Worm (Caenorhabditis elegans) whole organism, mixed stage, embryonic: ENCODE results near the gene F42A10.7.

Experiments used
- M03D4.4 ChIP-seq: sonication (generic microtip); optimal IDR thresholded peaks from 2 replicates; lab custom pipeline; 2017; ENCODE audit warnings: mild to moderate bottlenecking, missing genetic modification characterization, missing compliant biosample characterization
- blmp-1 ChIP-seq: fragments of 150-350 bp; optimal IDR thresholded peaks from 2 replicates; lab custom pipeline; 2014; ENCODE audit warnings: missing biosample characterization, missing genetic modification characterization
- ceh-39 ChIP-seq: fragments of 150-350 bp; optimal IDR thresholded peaks from 2 replicates; lab custom pipeline; 2014; ENCODE audit warnings: missing biosample characterization, missing genetic modification characterization
- ceh-43 ChIP-seq: fragments of 200-800 bp; sonication (Bioruptor generic); optimal IDR thresholded peaks from 2 replicates; lab custom pipeline; 2018; ENCODE audit warnings: mild to moderate bottlenecking, missing genetic modification characterization, moderate library complexity, missing compliant biosample characterization
- ceh-83 ChIP-seq: fragments of 200-800 bp; sonication (Bioruptor generic); optimal IDR thresholded peaks from 2 replicates; lab custom pipeline; 2018; ENCODE audit warnings: mild to moderate bottlenecking, missing genetic modification characterization, missing compliant biosample characterization
- ces-1 ChIP-seq: fragments of 150-350 bp; optimal IDR thresholded peaks from 2 replicates; lab custom pipeline; 2014; ENCODE audit warnings: missing biosample characterization, missing genetic modification reagents, missing genetic modification characterization
- cnd-1 ChIP-seq: fragments of 200-800 bp; sonication (Bioruptor generic); optimal IDR thresholded peaks from 2 replicates; lab custom pipeline; 2018; ENCODE audit warnings: mild to moderate bottlenecking, missing genetic modification characterization, missing compliant biosample characterization
- elt-1 ChIP-seq: sonication (generic microtip); optimal IDR thresholded peaks from 2 replicates; lab custom pipeline; 2017; ENCODE audit warnings: missing genetic modification characterization, mild to moderate bottlenecking, missing compliant biosample characterization, antibody characterized with exemption, moderate library complexity, borderline replicate concordance; ENCODE audit not compliant: insufficient read depth
- elt-3 ChIP-seq: fragments of 150-350 bp; optimal IDR thresholded peaks from 2 replicates; lab custom pipeline; 2014; ENCODE audit warnings: missing biosample characterization, missing genetic modification characterization
- flh-1 ChIP-seq: fragments of 200-800 bp; sonication (Bioruptor generic); optimal IDR thresholded peaks from 2 replicates; lab custom pipeline; 2018; ENCODE audit warnings: mild to moderate bottlenecking, missing genetic modification characterization, moderate library complexity, missing compliant biosample characterization
- ham-2 ChIP-seq: fragments of 200-800 bp; sonication (Bioruptor generic); optimal IDR thresholded peaks from 2 replicates; lab custom pipeline; 2018; ENCODE audit warnings: mild to moderate bottlenecking, missing genetic modification characterization, missing compliant biosample characterization
- hlh-1 ChIP-seq: fragments of 150-350 bp; optimal IDR thresholded peaks from 2 replicates; lab custom pipeline; 2014; ENCODE audit warnings: missing biosample characterization, missing genetic modification reagents, missing genetic modification characterization
- lin-13 ChIP-seq: fragments of 150-350 bp; optimal IDR thresholded peaks from 2 replicates; lab custom pipeline; 2014; ENCODE audit warnings: missing biosample characterization, missing genetic modification characterization
- lin-32 ChIP-seq: fragments of 200-800 bp; sonication (Bioruptor generic); optimal IDR thresholded peaks from 2 replicates; lab custom pipeline; 2018; ENCODE audit warnings: mild to moderate bottlenecking, missing genetic modification characterization, missing compliant biosample characterization
- mab-5 ChIP-seq: fragments of 150-350 bp; optimal IDR thresholded peaks from 2 replicates; lab custom pipeline; 2014; ENCODE audit warnings: missing biosample characterization, missing genetic modification characterization
- mep-1 ChIP-seq: fragments of 150-350 bp; optimal IDR thresholded peaks from 2 replicates; lab custom pipeline; 2017; ENCODE audit warnings: missing biosample characterization, missing genetic modification reagents, missing genetic modification characterization, inconsistent platforms
- mls-2 ChIP-seq: sonication (generic microtip); optimal IDR thresholded peaks from 2 replicates; lab custom pipeline; 2016; ENCODE audit warnings: mild to moderate bottlenecking, missing genetic modification characterization, moderate library complexity, missing compliant biosample characterization
- nhr-12 ChIP-seq: fragments of 150-350 bp; optimal IDR thresholded peaks from 2 replicates; lab custom pipeline; 2014; ENCODE audit warnings: missing biosample characterization, missing genetic modification characterization
- nhr-2 ChIP-seq: fragments of 150-350 bp; optimal IDR thresholded peaks from 2 replicates; lab custom pipeline; 2014; ENCODE audit warnings: missing biosample characterization, missing genetic modification characterization
- nhr-237 ChIP-seq: fragments of 150-350 bp; optimal IDR thresholded peaks from 2 replicates; lab custom pipeline; 2014; ENCODE audit warnings: missing biosample characterization, missing genetic modification characterization
- nhr-28 ChIP-seq: fragments of 150-350 bp; optimal IDR thresholded peaks from 2 replicates; lab custom pipeline; 2014; ENCODE audit warnings: missing biosample characterization, missing genetic modification characterization
- pha-4 ChIP-seq: fragments of 150-350 bp; optimal IDR thresholded peaks from 2 replicates; lab custom pipeline; 2018; ENCODE audit warnings: missing biosample characterization, missing genetic modification reagents, missing genetic modification characterization
- sem-2 ChIP-seq: fragments of 200-800 bp; sonication (Bioruptor generic); optimal IDR thresholded peaks from 2 replicates; lab custom pipeline; 2018; ENCODE audit warnings: mild to moderate bottlenecking, missing genetic modification characterization, missing compliant biosample characterization
- snpc-4 ChIP-seq: fragments of 150-350 bp; optimal IDR thresholded peaks from 2 replicates; lab custom pipeline; 2014; ENCODE audit warnings: missing biosample characterization, missing genetic modification characterization
- sptf-1 ChIP-seq: sonication (generic microtip); optimal IDR thresholded peaks from 2 replicates; lab custom pipeline; 2017; ENCODE audit warnings: mild to moderate bottlenecking, missing genetic modification characterization, moderate library complexity, missing compliant biosample characterization
- unc-39 ChIP-seq: fragments of 150-350 bp; optimal IDR thresholded peaks from 2 replicates; lab custom pipeline; 2014; ENCODE audit warnings: missing biosample characterization, missing genetic modification characterization
- unc-62 ChIP-seq: fragments of 150-350 bp; optimal IDR thresholded peaks from 2 replicates; lab custom pipeline; 2014; ENCODE audit warnings: missing biosample characterization, missing genetic modification reagents, missing genetic modification characterization
- zip-8 ChIP-seq: fragments of 150-350 bp; optimal IDR thresholded peaks from 2 replicates; lab custom pipeline; 2014; ENCODE audit warnings: missing biosample characterization, missing genetic modification characterization
- ztf-11 ChIP-seq: fragments of 150-350 bp; optimal IDR thresholded peaks from 2 replicates; lab custom pipeline; 2014; ENCODE audit warnings: missing biosample characterization, missing genetic modification characterization

Gene F42A10.7

DNA sequence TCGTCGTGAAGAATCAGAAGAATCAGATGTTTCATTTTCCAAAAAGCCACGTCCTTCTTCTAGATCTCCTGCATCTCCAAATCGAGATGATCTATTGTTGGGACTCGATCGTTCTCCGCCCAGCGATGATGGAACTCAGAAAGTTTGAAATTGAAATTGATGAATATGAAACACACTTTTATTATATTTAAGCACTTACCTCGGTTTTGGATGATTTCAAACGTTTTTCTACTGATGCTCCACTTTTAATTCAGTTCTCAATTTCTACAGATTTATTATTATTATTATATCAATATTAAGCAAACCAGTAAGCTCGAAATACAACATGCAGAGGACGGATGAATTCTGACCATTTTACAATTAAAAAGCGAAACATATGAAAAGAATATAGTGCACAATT lies 23.9 kb downstream of the F42A10.7 start:
- TF ChIP-seq nhr-237 (tag; lab: Kevin White, UChicago) (no peak), ham-2 (no peak), unc-39 (tag; lab: Kevin White, UChicago) (no peak), zip-8 (no peak), ces-1 (GFP tag; lab: Kevin White, UChicago) (no peak), elt-1 (tag; lab: Kevin White, UChicago) (no peak)
- TF ChIP-seq, all 35 proteins: peak for 0

DNA sequence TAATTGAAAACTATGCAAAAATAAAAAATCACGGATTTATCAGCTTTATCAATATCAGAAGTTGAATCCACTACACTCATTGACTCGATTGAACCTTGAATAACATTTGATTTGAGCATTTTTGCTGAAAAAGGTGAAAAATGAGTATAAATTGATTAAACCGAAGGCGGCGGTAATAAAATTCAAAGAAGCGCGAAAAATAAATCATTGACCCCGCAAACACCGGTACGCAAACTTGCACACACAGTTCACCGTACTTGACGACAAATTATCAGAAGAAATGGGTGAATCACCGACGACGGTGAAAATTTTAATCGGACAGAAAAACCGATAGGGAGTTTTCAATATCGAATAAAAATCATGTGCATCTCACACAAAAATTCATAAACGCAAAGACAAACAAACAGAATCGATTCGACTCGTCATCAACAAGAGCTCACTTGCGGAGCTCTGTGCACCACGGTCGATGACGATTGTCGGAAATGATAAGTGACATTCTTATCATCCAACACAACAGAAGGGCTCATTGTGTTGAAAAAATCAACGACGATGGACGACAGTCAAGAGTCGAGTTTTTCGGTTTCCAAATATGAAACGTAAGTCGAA lies 28.9 kb downstream of the F42A10.7 start, which contains the start of the genes wht-7 and Y42G9A.1:
Gene wht-7 (minus strand): TSS at position 131 of the 606 bp plus-strand sequence.
Gene Y42G9A.1 (plus strand): TSS at position 495 of the 606 bp plus-strand sequence.
- no peak for TF ChIP-seq nhr-28 (tag; lab: Kevin White, UChicago)
- TF ChIP-seq elt-1 (tag; lab: Kevin White, UChicago), result no peak
- TF ChIP-seq ceh-83 (GFP tag; lab: Kevin White, UChicago), result no peak

DNA sequence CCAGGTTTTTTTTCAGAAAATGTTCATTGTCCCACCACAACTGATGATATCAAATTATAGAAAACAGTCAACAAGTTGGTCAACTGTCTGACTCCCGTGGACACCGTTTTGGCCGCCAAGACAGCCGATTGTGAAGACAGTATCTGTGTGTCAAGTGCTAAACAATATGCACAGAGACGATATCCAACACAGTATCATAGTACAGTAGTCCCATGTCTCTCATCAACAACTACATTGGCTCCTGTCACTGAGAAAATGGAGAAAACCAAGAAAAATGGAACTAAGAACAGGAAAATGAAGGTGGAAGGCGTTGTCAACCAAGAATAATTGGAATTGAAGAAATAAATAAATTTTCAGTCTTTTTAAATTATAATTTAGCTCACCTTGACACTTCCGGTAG lies 29.8 kb downstream of the F42A10.7 start:
- no peak for TF ChIP-seq hlh-1 (tag; lab: Kevin White, UChicago)
- no peak for TF ChIP-seq unc-39 (tag; lab: Kevin White, UChicago)
- TF ChIP-seq snpc-4 (tag; lab: Kevin White, UChicago), result no peak
- TF ChIP-seq mls-2 (tag; lab: Kevin White, UChicago), result no peak
- no peak for TF ChIP-seq nhr-2 (tag; lab: Kevin White, UChicago)
- no peak for TF ChIP-seq ceh-83 (GFP tag; lab: Kevin White, UChicago)
- no peak for TF ChIP-seq lin-32 (GFP tag; lab: Kevin White, UChicago)
- TF ChIP-seq elt-1 (tag; lab: Kevin White, UChicago), result no peak
- no peak for TF ChIP-seq nhr-237 (tag; lab: Kevin White, UChicago)
- no peak for TF ChIP-seq flh-1
- no peak for TF ChIP-seq blmp-1 (tag; lab: Kevin White, UChicago)
- no peak for TF ChIP-seq ztf-11 (tag; lab: Kevin White, UChicago)

DNA sequence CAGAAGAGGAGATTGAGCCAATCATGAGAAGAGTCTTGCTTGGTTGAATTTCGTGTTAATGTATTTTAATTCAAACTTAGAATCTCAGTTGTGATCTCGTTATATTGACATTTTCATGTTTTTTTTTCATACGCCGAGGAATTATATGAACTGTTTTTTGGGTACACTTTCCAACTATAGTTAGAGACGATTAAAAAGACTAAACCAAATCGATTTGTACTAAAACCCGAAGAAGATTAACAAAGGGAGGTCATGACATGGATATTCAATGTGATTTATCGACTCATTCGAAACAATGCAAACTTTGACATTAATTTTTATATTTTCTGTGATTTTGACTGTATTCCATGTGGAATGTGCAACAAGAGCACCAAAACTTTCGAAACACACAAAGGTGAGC lies 30.6 kb downstream of the F42A10.7 start, which contains the start of gene Y42G9A.2:
Gene Y42G9A.2 (plus strand): TSS at position 284 of the 400 bp plus-strand sequence.
- TF ChIP-seq sptf-1 (tag; lab: Kevin White, UChicago) (no peak), zip-8 (no peak)

DNA sequence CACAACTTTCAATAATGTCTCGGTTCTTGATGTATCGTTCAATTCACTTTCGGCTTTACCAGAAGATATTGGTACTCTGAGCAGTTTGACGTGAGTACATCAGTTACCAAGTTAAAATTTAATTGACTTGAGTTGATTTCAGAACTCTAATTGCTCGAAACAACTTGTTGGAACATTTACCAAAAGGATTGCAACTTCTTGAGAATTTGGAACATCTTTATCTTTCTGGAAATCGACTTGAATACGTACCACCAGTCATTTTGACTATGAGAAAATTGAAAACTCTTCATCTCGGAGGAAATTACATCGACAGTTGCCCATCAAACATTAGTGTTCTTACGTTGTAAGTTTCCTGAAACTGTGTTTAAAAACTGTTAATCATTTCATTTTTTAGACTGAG lies 31.7 kb downstream of the F42A10.7 start:
- no peak for TF ChIP-seq blmp-1 (tag; lab: Kevin White, UChicago)
- TF ChIP-seq mab-5, result no peak
- no peak for TF ChIP-seq sem-2 (GFP tag; lab: Kevin White, UChicago)
- no peak for TF ChIP-seq ceh-43 (GFP tag; lab: Kevin White, UChicago)

DNA sequence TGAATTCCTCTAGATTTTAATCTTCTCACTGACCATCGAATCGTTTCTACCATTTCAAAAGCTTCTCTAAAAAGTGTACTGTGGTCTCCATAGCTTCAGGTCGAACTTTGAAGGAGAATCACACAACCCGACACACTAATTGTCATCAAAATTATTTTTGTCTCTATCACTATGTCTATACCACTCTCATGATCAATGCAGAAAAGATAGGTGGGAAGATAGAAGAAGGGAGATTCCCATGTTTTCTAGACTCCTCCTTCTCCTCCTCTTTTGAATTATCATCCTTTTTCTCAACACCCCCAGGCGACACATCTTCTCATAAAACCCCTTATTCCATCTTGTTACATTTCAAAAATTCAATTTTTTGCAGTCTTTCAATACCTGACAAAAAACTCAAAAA lies 32.6 kb downstream of the F42A10.7 start, which contains the start of gene Y42G9A.3:
Gene Y42G9A.3 (plus strand): TSS at position 363 of the 400 bp plus-strand sequence.
- TF ChIP-seq nhr-237 (tag; lab: Kevin White, UChicago) (no peak), M03D4.4 (no peak), ham-2 (no peak)

DNA sequence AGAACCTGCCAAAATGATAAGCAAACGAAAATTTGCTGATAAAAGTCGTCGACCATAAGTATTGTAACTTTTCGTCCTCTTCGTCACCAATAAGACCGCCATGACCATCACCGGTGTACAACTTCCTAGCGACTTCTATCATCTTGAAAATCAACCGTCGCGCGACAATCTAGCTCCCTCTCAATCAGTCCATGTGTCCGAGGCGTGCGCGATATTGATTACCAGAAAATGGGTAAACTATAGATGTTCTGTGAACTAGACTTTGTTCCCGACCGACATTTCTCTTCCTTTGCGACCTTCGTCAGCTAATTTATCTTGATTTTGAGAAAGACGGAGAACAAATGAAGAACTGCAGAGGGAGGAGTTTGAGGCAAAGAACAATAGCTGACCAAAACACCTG lies 33.2 kb downstream of the F42A10.7 start:
- TF ChIP-seq elt-1 (tag; lab: Kevin White, UChicago) (no peak), cnd-1 (tag; lab: Kevin White, UChicago) (no peak), pha-4 (tag; lab: Kevin White, UChicago) (no peak), nhr-2 (tag; lab: Kevin White, UChicago) (no peak), nhr-12 (tag; lab: Kevin White, UChicago) (no peak), ztf-11 (tag; lab: Kevin White, UChicago) (no peak), flh-1 (no peak), ces-1 (GFP tag; lab: Kevin White, UChicago) (no peak), blmp-1 (tag; lab: Kevin White, UChicago) (no peak), mep-1 (tag; lab: Kevin White, UChicago) (no peak), unc-62 (GFP tag; lab: Kevin White, UChicago) (no peak), elt-3 (no peak), unc-39 (tag; lab: Kevin White, UChicago) (no peak), sem-2 (GFP tag; lab: Kevin White, UChicago) (no peak), nhr-28 (tag; lab: Kevin White, UChicago) (no peak), lin-32 (GFP tag; lab: Kevin White, UChicago) (no peak), nhr-237 (tag; lab: Kevin White, UChicago) (no peak), ceh-39 (tag; lab: Kevin White, UChicago) (no peak), lin-13 (no peak)
- TF ChIP-seq, all 35 proteins: peak for 0
